Worm (Caenorhabditis elegans): Measurements from ENCODE around the gene cdc-42.

cdc-42 gene

DNA sequence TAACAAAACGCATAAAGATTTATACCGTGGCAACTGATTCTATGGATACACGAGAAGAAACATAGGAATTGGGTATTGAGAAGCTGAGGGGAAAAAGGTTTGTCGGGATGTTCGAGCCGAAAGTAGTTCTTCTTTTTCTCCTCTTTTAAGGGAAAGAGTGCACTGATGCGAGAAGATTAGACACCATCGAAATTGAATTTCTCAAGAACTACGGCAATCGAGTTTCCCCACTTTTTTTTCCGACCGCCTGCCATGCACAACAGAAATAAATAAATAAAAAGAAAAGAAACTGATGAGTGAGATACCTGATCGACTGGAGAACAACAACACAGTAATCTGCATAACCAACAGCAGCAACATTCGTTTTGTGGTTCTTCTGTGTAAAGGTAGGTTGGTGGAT lies 22.0 kb upstream of the cdc-42 start:
- TF ChIP-seq fkh-10 (GFP tag; optimal IDR thresholded peaks at IDR 0.05) (peak; percentile 61), tag-97 (GFP tag; IDR thresholded peaks at IDR 0.05) (no peak), ces-1 (GFP tag; optimal IDR thresholded peaks at IDR 0.05) (peak; percentile 67), T26A8.4 (GFP tag; IDR thresholded peaks at IDR 0.05) (no peak), nhr-102 (tag; optimal IDR thresholded peaks at IDR 0.05) (no peak)

DNA sequence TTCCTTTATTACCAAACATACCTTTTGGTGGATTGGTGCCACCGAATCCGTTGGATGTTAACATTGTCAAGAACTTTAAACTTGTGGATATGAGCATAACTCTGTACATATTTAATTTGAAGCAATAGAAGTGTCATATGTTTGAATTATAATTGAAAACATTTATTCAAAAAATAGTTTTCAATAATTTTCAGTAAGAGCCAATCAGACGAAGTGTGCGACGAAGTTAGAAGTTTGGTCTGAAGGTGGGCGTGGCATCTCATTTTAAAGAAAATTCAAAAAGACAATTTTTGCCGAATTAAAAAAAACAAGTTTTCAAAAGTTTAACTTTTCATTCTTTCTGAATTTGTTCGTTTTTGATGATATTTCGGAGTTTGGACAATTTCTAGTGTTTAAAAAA lies 21.4 kb upstream of the cdc-42 start, which contains the start of gene syd-1:
syd-1 (minus strand) TSS at position 101 of the 400 bp plus-strand sequence.
- no peak for TF ChIP-seq aly-2 (tag; optimal IDR thresholded peaks at IDR 0.05)
- TF ChIP-seq madf-9 (GFP tag; conservative IDR thresholded peaks at IDR 0.05): no peak
- TF ChIP-seq tra-1 (GFP tag; IDR thresholded peaks at IDR 0.05): no peak
- no peak for TF ChIP-seq ceh-62 (tag; optimal IDR thresholded peaks at IDR 0.05)
- no peak for TF ChIP-seq lin-39 (tag; optimal IDR thresholded peaks at IDR 0.05)
- no peak for TF ChIP-seq daf-8 (GFP tag; IDR thresholded peaks at IDR 0.05)
- TF ChIP-seq mxl-3 (GFP tag; optimal IDR thresholded peaks at IDR 0.05): no peak
- no peak for TF ChIP-seq mdl-1 (tag; optimal IDR thresholded peaks at IDR 0.05)
- no peak for TF ChIP-seq php-3 (GFP tag; IDR thresholded peaks at IDR 0.05)
- no peak for TF ChIP-seq zip-2 (tag; optimal IDR thresholded peaks at IDR 0.05)
- no peak for TF ChIP-seq T26A8.4 (GFP tag; IDR thresholded peaks at IDR 0.05)
- TF ChIP-seq nhr-111 (GFP tag; optimal IDR thresholded peaks at IDR 0.05): no peak
- TF ChIP-seq fkh-10 (GFP tag; optimal IDR thresholded peaks at IDR 0.05): no peak
- TF ChIP-seq lin-1 (GFP tag; IDR thresholded peaks at IDR 0.05): no peak
- TF ChIP-seq F10B5.3 (tag; optimal IDR thresholded peaks at IDR 0.05): no peak
- no peak for TF ChIP-seq nhr-76 (tag; optimal IDR thresholded peaks at IDR 0.05)
- no peak for TF ChIP-seq ztf-7 (tag; optimal IDR thresholded peaks at IDR 0.05)
- no peak for TF ChIP-seq F26F4.8 (GFP tag; conservative IDR thresholded peaks at IDR 0.05)
- TF ChIP-seq F49E8.2 (tag; optimal IDR thresholded peaks at IDR 0.05; ENCODE audit: borderline replicate concordance): no peak
- TF ChIP-seq hlh-30 (tag; optimal IDR thresholded peaks at IDR 0.05; ENCODE audit: insufficient read depth): no peak

DNA sequence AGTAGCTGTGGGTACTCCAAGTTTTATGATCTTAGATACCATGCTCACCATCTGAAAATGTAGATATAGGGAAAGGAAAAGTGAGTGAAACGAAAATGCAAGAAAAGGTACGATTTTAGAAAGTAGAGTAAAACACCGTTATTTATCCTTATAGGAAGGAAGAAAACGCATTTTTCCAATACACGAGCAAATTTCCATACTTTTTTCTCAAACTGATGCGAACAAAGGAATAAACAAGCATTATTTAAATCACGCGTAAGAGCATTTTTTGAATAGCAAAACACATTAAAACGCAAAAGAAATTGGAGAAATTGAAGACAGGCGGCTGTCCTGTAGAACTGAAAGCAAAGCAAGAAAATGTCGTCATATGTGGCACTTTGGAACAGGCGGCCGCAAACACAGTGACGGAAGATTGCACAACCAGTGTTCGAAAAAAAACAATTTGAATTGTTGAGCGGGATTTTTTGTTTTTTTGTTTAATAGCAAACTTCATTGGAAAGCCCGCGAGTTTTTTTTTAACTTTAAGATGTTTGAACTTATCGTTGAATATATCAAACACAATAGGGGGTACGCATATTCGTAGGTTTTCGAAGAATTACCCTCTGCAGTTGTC lies 17.4 kb upstream of the cdc-42 start, which contains the start of gene pgam-5:
pgam-5 (minus strand) TSS at position 51 of the 613 bp plus-strand sequence.
- TF ChIP-seq mdl-1 (tag; optimal IDR thresholded peaks at IDR 0.05) (no peak), dpl-1 (GFP tag; optimal IDR thresholded peaks at IDR 0.05) (peak; percentile 30), mes-2 (tag; optimal IDR thresholded peaks at IDR 0.05; ENCODE audit: poor library complexity, severe bottlenecking) (peak; percentile 40)

DNA sequence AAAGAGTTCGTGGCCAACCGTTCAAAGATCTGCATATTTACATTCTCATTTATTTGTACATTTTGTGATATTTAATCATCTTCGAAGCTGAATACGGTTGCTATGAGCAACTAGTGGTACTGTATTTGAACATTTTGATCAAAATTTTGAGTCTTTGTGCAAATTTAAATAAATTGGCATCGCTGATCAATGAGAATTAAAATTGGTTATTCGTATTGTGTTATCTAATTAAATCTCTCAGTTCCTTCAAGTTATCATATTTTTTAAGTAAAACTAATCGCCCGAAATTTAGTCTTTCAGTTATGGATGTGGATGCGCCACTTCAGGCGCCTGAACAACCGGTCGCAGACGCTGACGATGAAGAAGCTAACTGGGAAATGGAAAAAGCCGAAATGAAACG lies 16.9 kb upstream of the cdc-42 start, which contains the start of gene npp-21:
npp-21 (plus strand) TSS at position 301 of the 400 bp plus-strand sequence.
- TF ChIP-seq dmd-9 (GFP tag; IDR thresholded peaks at IDR 0.05) (no peak), dpl-1 (GFP tag; optimal IDR thresholded peaks at IDR 0.05) (no peak), lsy-2 (tag; optimal IDR thresholded peaks at IDR 0.05) (no peak), mdl-1 (tag; optimal IDR thresholded peaks at IDR 0.05) (no peak), nhr-102 (tag; optimal IDR thresholded peaks at IDR 0.05) (no peak), mes-2 (tag; optimal IDR thresholded peaks at IDR 0.05; ENCODE audit: poor library complexity, severe bottlenecking) (no peak)

DNA sequence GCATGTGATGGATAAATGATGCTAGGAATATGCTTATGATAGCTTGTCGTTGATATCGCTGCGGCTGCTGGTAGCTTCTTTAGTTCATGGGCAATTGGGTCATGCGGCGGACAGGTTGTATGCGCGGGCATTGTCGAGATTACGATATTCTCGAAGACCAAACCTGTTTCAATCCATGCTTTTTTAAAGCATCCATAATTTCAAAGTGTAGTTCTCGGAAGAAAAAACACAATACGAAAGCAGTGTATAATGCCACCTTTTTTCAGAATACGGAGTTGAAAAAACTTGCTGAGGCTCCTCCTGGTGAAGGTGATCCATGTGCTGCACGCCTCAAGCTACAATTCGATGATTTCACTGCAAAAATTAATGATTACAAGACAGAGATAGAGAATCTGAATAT lies 10.9 kb upstream of the cdc-42 start, which contains the start of gene osm-8:
osm-8 (minus strand) TSS at position 101 of the 400 bp plus-strand sequence.
- TF ChIP-seq hlh-11 (tag; optimal IDR thresholded peaks at IDR 0.05) (peak; percentile 10), gei-8 (GFP tag; optimal IDR thresholded peaks at IDR 0.05) (no peak), ZK546.5 (tag; optimal IDR thresholded peaks at IDR 0.05) (no peak), spr-1 (tag; optimal IDR thresholded peaks at IDR 0.05) (no peak), set-16 (GFP tag; IDR thresholded peaks at IDR 0.05) (no peak), php-3 (GFP tag; IDR thresholded peaks at IDR 0.05) (no peak), zfp-3 (GFP tag; conservative IDR thresholded peaks at IDR 0.05) (no peak), rbr-2 (tag; optimal IDR thresholded peaks at IDR 0.05) (no peak), ztf-11 (tag; optimal IDR thresholded peaks at IDR 0.05) (no peak), daf-19 (GFP tag; conservative IDR thresholded peaks at IDR 0.05) (no peak), mdl-1 (tag; optimal IDR thresholded peaks at IDR 0.05) (no peak), nhr-76 (tag; optimal IDR thresholded peaks at IDR 0.05) (no peak), duxl-1 (tag; optimal IDR thresholded peaks at IDR 0.05; ENCODE audit: poor library complexity) (no peak), aha-1 (tag) (peak; percentile 24)

Measured in whole organism, L4 larva.